Fruit fly (Drosophila melanogaster): ENCODE measurements around the gene CG15628.

The CG15628 gene

DNA sequence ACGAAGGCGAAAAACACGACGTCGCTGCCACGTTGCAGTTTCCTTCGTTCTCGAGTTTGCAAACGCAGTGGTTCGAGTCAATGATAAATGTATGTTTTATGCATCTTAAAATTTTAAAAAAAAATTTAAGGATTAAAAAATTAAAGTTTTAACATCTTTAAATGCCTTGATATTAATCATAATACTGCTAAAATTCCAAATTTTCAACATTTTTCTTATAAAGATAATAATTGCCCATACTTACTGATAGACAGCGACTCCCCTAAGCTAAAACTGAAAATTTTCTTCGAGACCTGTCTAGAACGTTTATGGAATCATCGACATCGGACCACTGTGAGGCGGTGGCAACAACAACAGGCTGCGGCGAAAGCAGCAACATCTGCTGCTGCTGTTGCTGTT, 256 bp upstream of the CG15628 start (continued):
- TF ChIP-seq Sox102F (GFP tag; optimal IDR thresholded peaks at IDR 0.05) (peak; percentile 44), Ptx1 (GFP tag; IDR thresholded peaks at IDR 0.05) (peak; percentile 70), ase (GFP tag; IDR thresholded peaks at IDR 0.05) (0 out of 3 replicates have a peak, but pooled peaks have one; percentile 31), z (GFP tag; IDR thresholded peaks at IDR 0.05) (no peak), insv (GFP tag; optimal IDR thresholded peaks at IDR 0.05) (no peak), HLH54F (GFP tag; optimal IDR thresholded peaks at IDR 0.05) (peak; percentile 36), CG15514 (GFP tag; optimal IDR thresholded peaks at IDR 0.05) (peak; percentile 59), CG13424 (tag; optimal IDR thresholded peaks at IDR 0.05) (peak; percentile 73), CG6272 (GFP tag; IDR thresholded peaks at IDR 0.05) (no peak), CG31441 (GFP tag; IDR thresholded peaks at IDR 0.05) (peak; percentile 82), dmrt11E (tag; optimal IDR thresholded peaks at IDR 0.05) (peak; percentile 18), gsb-n (tag; optimal IDR thresholded peaks at IDR 0.05) (no peak), Mad (GFP tag; optimal IDR thresholded peaks at IDR 0.05) (peak; percentile 33), gcm (GFP tag; optimal IDR thresholded peaks at IDR 0.05) (peak; percentile 17), Elba2 (GFP tag; optimal IDR thresholded peaks at IDR 0.05) (no peak), CG5245 (GFP tag; optimal IDR thresholded peaks at IDR 0.05) (no peak), zen (tag; optimal IDR thresholded peaks at IDR 0.05) (no peak), Trl (optimal IDR thresholded peaks at IDR 0.05) (no peak), Trl (GFP tag; optimal IDR thresholded peaks at IDR 0.05) (peak; percentile 50), CG3407 (GFP tag; optimal IDR thresholded peaks at IDR 0.05) (peak; percentile 26), gce (GFP tag; IDR thresholded peaks at IDR 0.05) (0 out of 3 replicates have a peak, but pooled peaks have one; percentile 36), ewg (GFP tag; optimal IDR thresholded peaks at IDR 0.05) (no peak), chif (GFP tag; optimal IDR thresholded peaks at IDR 0.05) (peak; percentile 28 to 32), p53 (GFP tag; optimal IDR thresholded peaks at IDR 0.05) (no peak), emc (GFP tag; optimal IDR thresholded peaks at IDR 0.05) (peak; percentile 8), CG8765 (GFP tag; IDR thresholded peaks at IDR 0.05) (no peak; the same call in 1 of the 2 replicates), Ravus (GFP tag; IDR thresholded peaks at IDR 0.05) (peak; percentile 34)

- TF ChIP-seq grn (GFP tag; optimal IDR thresholded peaks at IDR 0.05): no peak
- 0 out of 2 replicates have a peak, but pooled peaks have one; percentile 40 for TF ChIP-seq crol (GFP tag; IDR thresholded peaks at IDR 0.05)
- TF ChIP-seq cg (GFP tag; optimal IDR thresholded peaks at IDR 0.05): peak; percentile 25
- TF ChIP-seq CG17385 (GFP tag; optimal IDR thresholded peaks at IDR 0.05): peak; percentile 59
- TF ChIP-seq CG43689 (GFP tag; IDR thresholded peaks at IDR 0.05): no peak
- TF ChIP-seq CoRest (tag; optimal IDR thresholded peaks at IDR 0.05): no peak
- no peak for TF ChIP-seq Abd-B (GFP tag; optimal IDR thresholded peaks at IDR 0.05)
- TF ChIP-seq pita (GFP tag; optimal IDR thresholded peaks at IDR 0.05): no peak
- peak; percentile 25; the same call in 1 of the 3 replicates for TF ChIP-seq H15 (GFP tag; IDR thresholded peaks at IDR 0.05)
- peak; percentile 67 for TF ChIP-seq p53 (GFP tag; optimal IDR thresholded peaks at IDR 0.05)
- TF ChIP-seq CG11696 (GFP tag; IDR thresholded peaks at IDR 0.05): peak; percentile 36; the same call in 1 of the 2 replicates
- no peak for TF ChIP-seq sd (tag; optimal IDR thresholded peaks at IDR 0.05)
- no peak for TF ChIP-seq CG10431 (GFP tag; optimal IDR thresholded peaks at IDR 0.05)
- TF ChIP-seq vnd (GFP tag; IDR thresholded peaks at IDR 0.05; ENCODE audit: partially characterized antibody): no peak
- peak; percentile 16; the same call in 1 of the 3 replicates for TF ChIP-seq zfh1 (GFP tag; IDR thresholded peaks at IDR 0.05)
Measured at dm6 chr2L:4822258-4822657, 684 bp downstream of the CG15628 start.
